Worm (Caenorhabditis elegans) whole organism, L1 larva: ENCODE results near the gene abu-7.

Source experiments
- C34B4.2 ChIP-seq: sonication (generic microtip); optimal IDR thresholded peaks from 2 replicates; lab custom pipeline; 2017; ENCODE audit warnings: mild to moderate bottlenecking, missing genetic modification characterization, missing compliant biosample characterization
- ceh-63 ChIP-seq: fragments of 200-800 bp; sonication (Bioruptor generic); optimal IDR thresholded peaks from 2 replicates; lab custom pipeline; 2018; ENCODE audit warnings: mild to moderate bottlenecking, missing genetic modification characterization, missing compliant biosample characterization
- ceh-8 ChIP-seq: fragments of 200-800 bp; sonication (Bioruptor generic); optimal IDR thresholded peaks from 2 replicates; lab custom pipeline; 2018; ENCODE audit warnings: mild to moderate bottlenecking, missing genetic modification characterization, moderate library complexity, missing compliant biosample characterization
- ceh-82 ChIP-seq, 3 experiments: fragments of 150-350 bp in 1 of 3; sonication (generic microtip) in 2 of 3; optimal IDR thresholded peaks; 2 replicates each; lab custom pipeline; 2014 to 2017; ENCODE audit warnings: missing biosample characterization in 3 of 3, missing genetic modification characterization in 3 of 3
- ceh-88 ChIP-seq: fragments of 200-800 bp; sonication (Bioruptor generic); IDR thresholded peaks from 2 replicates; pipeline ENCODE4 v1.3.6; 2022; ENCODE audit warnings: missing genetic modification characterization, missing compliant biosample characterization
- ces-1 ChIP-seq: fragments of 150-350 bp; optimal IDR thresholded peaks from 2 replicates; lab custom pipeline; 2014; ENCODE audit warnings: missing biosample characterization, missing genetic modification reagents, missing genetic modification characterization
- dsc-1 ChIP-seq: sonication (generic microtip); optimal IDR thresholded peaks from 2 replicates; lab custom pipeline; 2016; ENCODE audit warnings: mild to moderate bottlenecking, missing genetic modification characterization, missing compliant biosample characterization
- efl-1 ChIP-seq, 4 experiments: fragments of 150-350 bp; optimal IDR thresholded peaks in 3 of 4; peaks in 1 of 4; 1 replicate in 1 of 4; 2 replicates in 3 of 4; lab custom pipeline; 2014; ENCODE audit warnings: missing biosample characterization in 2 of 4, missing genetic modification characterization in 2 of 4, missing genetic modification reagents in 2 of 4
- egl-27 ChIP-seq, 2 experiments: fragments of 150-350 bp in 1 of 2; sonication (generic microtip); optimal IDR thresholded peaks; 3 replicates each; lab custom pipeline; 2017 to 2018; ENCODE audit warnings: missing biosample characterization in 2 of 2, missing genetic modification characterization in 2 of 2, missing genetic modification reagents in 2 of 2
- fkh-10 ChIP-seq: sonication (generic microtip); optimal IDR thresholded peaks from 2 replicates; lab custom pipeline; 2017; ENCODE audit warnings: missing biosample characterization, missing genetic modification reagents, missing genetic modification characterization
- fkh-4 ChIP-seq: sonication (generic microtip); optimal IDR thresholded peaks from 2 replicates; lab custom pipeline; 2016; ENCODE audit warnings: missing compliant biosample characterization, missing genetic modification characterization, borderline replicate concordance
- grh-1 ChIP-seq: fragments of 200-800 bp; sonication (Bioruptor generic); IDR thresholded peaks from 2 replicates; pipeline ENCODE4 v1.3.6; 2022; ENCODE audit warnings: missing genetic modification reagents, missing genetic modification characterization, missing compliant biosample characterization
- hpl-2 ChIP-seq: fragments of 150-350 bp; optimal IDR thresholded peaks from 2 replicates; lab custom pipeline; 2014; ENCODE audit warnings: missing biosample characterization, missing genetic modification reagents, missing genetic modification characterization
- jun-1 ChIP-seq: fragments of 150-350 bp; optimal IDR thresholded peaks from 2 replicates; lab custom pipeline; 2014; ENCODE audit warnings: missing biosample characterization, missing genetic modification reagents, missing genetic modification characterization
- lin-13 ChIP-seq: fragments of 150-350 bp; optimal IDR thresholded peaks from 2 replicates; lab custom pipeline; 2014; ENCODE audit warnings: missing biosample characterization, missing genetic modification reagents, missing genetic modification characterization
- lin-14 ChIP-seq: fragments of 200-800 bp; sonication (Bioruptor generic); optimal IDR thresholded peaks from 2 replicates; lab custom pipeline; 2018; ENCODE audit warnings: mild to moderate bottlenecking, missing genetic modification characterization, moderate library complexity, missing compliant biosample characterization
- lin-15B ChIP-seq: fragments of 150-350 bp; sonication (generic microtip); optimal IDR thresholded peaks from 3 replicates; lab custom pipeline; 2014; ENCODE audit warnings: missing biosample characterization, missing genetic modification characterization
- lin-35 ChIP-seq, 2 experiments: fragments of 150-350 bp; optimal IDR thresholded peaks; 2 replicates each; lab custom pipeline; 2014; ENCODE audit warnings: missing biosample characterization in 2 of 2, missing genetic modification characterization in 2 of 2, missing genetic modification reagents in 2 of 2
- lir-3 ChIP-seq: sonication (generic microtip); optimal IDR thresholded peaks from 2 replicates; lab custom pipeline; 2016; ENCODE audit warnings: mild to moderate bottlenecking, missing genetic modification characterization, moderate library complexity, missing compliant biosample characterization; ENCODE audit not compliant: poor library complexity
- mdl-1 ChIP-seq, 2 experiments: fragments of 150-350 bp; optimal IDR thresholded peaks; 2 replicates each; lab custom pipeline; 2014 to 2017; ENCODE audit warnings: missing biosample characterization in 2 of 2, missing genetic modification characterization in 2 of 2, inconsistent platforms in 1 of 2
- nhr-11 ChIP-seq: fragments of 150-350 bp; optimal IDR thresholded peaks from 2 replicates; lab custom pipeline; 2014; ENCODE audit warnings: missing biosample characterization, missing genetic modification characterization
- nhr-47 ChIP-seq: sonication (generic microtip); optimal IDR thresholded peaks from 2 replicates; lab custom pipeline; 2016; ENCODE audit warnings: mild to moderate bottlenecking, missing genetic modification characterization, moderate library complexity, missing compliant biosample characterization
- nhr-71 ChIP-seq: sonication (generic microtip); optimal IDR thresholded peaks from 2 replicates; lab custom pipeline; 2016; ENCODE audit warnings: mild to moderate bottlenecking, missing genetic modification characterization, moderate library complexity, missing compliant biosample characterization
- nhr-84 ChIP-seq: sonication (generic microtip); optimal IDR thresholded peaks from 2 replicates; lab custom pipeline; 2017; ENCODE audit warnings: missing biosample characterization, missing genetic modification characterization
- pag-3 ChIP-seq: sonication (generic microtip); optimal IDR thresholded peaks from 2 replicates; lab custom pipeline; 2017; ENCODE audit warnings: missing genetic modification characterization, mild to moderate bottlenecking, missing compliant biosample characterization, antibody characterized with exemption, borderline replicate concordance; ENCODE audit not compliant: insufficient read depth
- pax-3 ChIP-seq: fragments of 200-800 bp; sonication (Bioruptor generic); optimal IDR thresholded peaks from 2 replicates; lab custom pipeline; 2018; ENCODE audit warnings: mild to moderate bottlenecking, missing genetic modification characterization, moderate library complexity, missing compliant biosample characterization
- pqm-1 ChIP-seq: sonication (generic microtip); optimal IDR thresholded peaks from 3 replicates; lab custom pipeline; 2017; ENCODE audit warnings: missing biosample characterization, missing genetic modification characterization
- rnt-1 ChIP-seq: sonication (generic microtip); optimal IDR thresholded peaks from 2 replicates; lab custom pipeline; 2016; ENCODE audit warnings: mild to moderate bottlenecking, missing genetic modification characterization, moderate library complexity, missing compliant biosample characterization
- skn-1 ChIP-seq: fragments of 150-350 bp; optimal IDR thresholded peaks from 2 replicates; lab custom pipeline; 2014; ENCODE audit warnings: missing biosample characterization, missing genetic modification characterization
- sptf-1 ChIP-seq: fragments of 150-350 bp; optimal IDR thresholded peaks from 2 replicates; lab custom pipeline; 2014; ENCODE audit warnings: missing biosample characterization, missing genetic modification characterization
- sup-37 ChIP-seq: fragments of 200-800 bp; sonication (Bioruptor generic); optimal IDR thresholded peaks from 2 replicates; lab custom pipeline; 2018; ENCODE audit warnings: mild to moderate bottlenecking, missing genetic modification characterization, missing compliant biosample characterization
- tlp-1 ChIP-seq: fragments of 150-350 bp; optimal IDR thresholded peaks from 2 replicates; lab custom pipeline; 2014; ENCODE audit warnings: missing biosample characterization, missing genetic modification characterization
- unc-30 ChIP-seq: sonication (generic microtip); optimal IDR thresholded peaks from 2 replicates; lab custom pipeline; 2017; ENCODE audit warnings: missing biosample characterization, missing genetic modification characterization
- unc-86 ChIP-seq: sonication (generic microtip); optimal IDR thresholded peaks from 2 replicates; lab custom pipeline; 2016; ENCODE audit warnings: missing genetic modification characterization, missing compliant biosample characterization
- vab-15 ChIP-seq: sonication (generic microtip); optimal IDR thresholded peaks from 2 replicates; lab custom pipeline; 2017; ENCODE audit warnings: missing genotype, mild to moderate bottlenecking, missing genetic modification characterization, missing compliant biosample characterization

abu-7 gene

ce11 chrV:5203643-5204042 lies 39.1 kb upstream of the abu-7 start:
- no peak for TF ChIP-seq lir-3 (tag; lab: Kevin White, UChicago)
- TF ChIP-seq skn-1 (tag; lab: Kevin White, UChicago) = no peak
- no peak for TF ChIP-seq sptf-1
- TF ChIP-seq efl-1 (optimal IDR thresholded peaks at IDR 0.05; lab: Kevin White, UChicago) = no peak
- no peak for TF ChIP-seq efl-1 (GFP tag; optimal IDR thresholded peaks at IDR 0.05 in 1 of 2; lab: Kevin White, UChicago)
- no peak for TF ChIP-seq ceh-82 (tag; optimal IDR thresholded peaks at IDR 0.05; lab: Kevin White, UChicago)
- TF ChIP-seq unc-86 (tag; lab: Kevin White, UChicago) = no peak
- TF ChIP-seq egl-27 (tag; optimal IDR thresholded peaks at IDR 0.05; lab: Kevin White, UChicago) = no peak
- no peak for TF ChIP-seq lin-15B (tag; lab: Kevin White, UChicago)
- TF ChIP-seq vab-15 = no peak
- no peak for TF ChIP-seq hpl-2 (GFP tag; lab: Kevin White, UChicago)

- TF ChIP-seq dsc-1 (tag; lab: Kevin White, UChicago) = peak; percentile 62
- TF ChIP-seq rnt-1 (tag; lab: Kevin White, UChicago) = no peak
- TF ChIP-seq unc-30 (tag; lab: Kevin White, UChicago) = peak; percentile 1
- TF ChIP-seq unc-86 (tag; lab: Kevin White, UChicago) = no peak
Measured at ce11 chrV:5201706-5202105, 37.1 kb upstream of the abu-7 start.

DNA sequence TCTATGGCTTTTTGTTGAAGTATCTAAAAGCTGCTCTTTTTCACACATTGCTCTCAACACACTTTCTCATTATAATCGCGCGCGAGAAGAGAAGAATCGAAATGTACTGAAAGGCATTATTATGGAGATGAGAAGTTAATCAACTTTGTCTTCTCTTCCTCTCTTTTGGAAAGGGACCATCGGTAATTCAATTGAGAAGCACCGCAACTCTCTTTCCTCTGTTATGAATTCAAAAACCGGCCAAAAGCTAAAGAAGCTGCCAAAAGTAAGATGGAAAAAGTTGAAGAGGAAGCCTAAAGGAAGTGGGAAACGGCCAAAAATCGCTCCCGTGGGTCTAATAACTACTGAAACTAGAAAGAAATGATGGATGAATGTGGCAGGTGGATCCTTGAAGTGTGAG lies 35.6 kb upstream of the abu-7 start:
- TF ChIP-seq tlp-1 = no peak
- TF ChIP-seq lin-13 (GFP tag; lab: Kevin White, UChicago) = no peak
- peak; percentile 31 for TF ChIP-seq ceh-8 (GFP tag; lab: Kevin White, UChicago)
- TF ChIP-seq C34B4.2 = no peak
- no peak for TF ChIP-seq lin-15B (tag; lab: Kevin White, UChicago)
- no peak for TF ChIP-seq pax-3 (tag; lab: Kevin White, UChicago)
- TF ChIP-seq nhr-11 (tag; lab: Kevin White, UChicago) = no peak
- TF ChIP-seq fkh-10 (GFP tag; lab: Kevin White, UChicago) = peak; percentile 44
- peak; percentile 3 for TF ChIP-seq nhr-47 (tag; lab: Kevin White, UChicago)
- TF ChIP-seq nhr-71 (tag; lab: Kevin White, UChicago) = peak; percentile 14
- TF ChIP-seq ces-1 (GFP tag; lab: Kevin White, UChicago) = peak; percentile 76
- TF ChIP-seq lin-14 (GFP tag; lab: Kevin White, UChicago) = peak; percentile 49
- TF ChIP-seq mdl-1 (tag; optimal IDR thresholded peaks at IDR 0.05; lab: Kevin White, UChicago) = no peak

DNA sequence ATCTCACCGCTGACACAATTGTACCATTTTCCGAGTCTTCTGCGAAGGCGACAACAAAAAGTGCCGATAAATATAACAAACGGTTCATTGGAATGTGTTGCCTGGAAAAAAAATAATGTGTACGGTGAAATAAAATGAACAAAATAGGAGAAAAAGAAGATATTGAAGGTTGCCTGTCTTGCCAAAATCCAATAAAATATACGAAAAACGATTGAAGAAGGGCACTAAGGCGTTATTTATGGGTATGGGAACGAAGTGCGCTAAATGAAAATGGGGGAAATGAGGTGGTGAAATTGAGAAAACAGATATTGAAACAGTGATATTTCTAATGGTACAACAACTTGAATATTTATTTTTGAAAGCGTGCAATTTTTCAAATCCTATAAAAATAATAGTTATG lies 33.7 kb upstream of the abu-7 start, which contains the start of gene Y47A7.2:
Gene Y47A7.2 (minus strand): TSS at position 101 of the 400 bp plus-strand sequence.
- TF ChIP-seq ceh-63 (GFP tag; lab: Kevin White, UChicago) (no peak), pag-3 (tag; lab: Kevin White, UChicago) (no peak), lin-14 (GFP tag; lab: Kevin White, UChicago) (no peak), rnt-1 (tag; lab: Kevin White, UChicago) (no peak), lir-3 (tag; lab: Kevin White, UChicago) (no peak), grh-1 (GFP tag; lab: Robert Waterston, UW) (no peak), jun-1 (no peak), ceh-88 (GFP tag; lab: Robert Waterston, UW) (no peak), nhr-84 (tag; lab: Kevin White, UChicago) (no peak), lin-35 (GFP tag; optimal IDR thresholded peaks at IDR 0.05; lab: Kevin White, UChicago) (no peak), fkh-4 (no peak), sup-37 (GFP tag; lab: Kevin White, UChicago) (no peak), pqm-1 (no peak), nhr-71 (tag; lab: Kevin White, UChicago) (no peak)
